Fruit fly (Drosophila melanogaster) whole organism, prepupa: ENCODE measurements around the gene Uxs.

Experiments
- Blimp-1 ChIP-seq: fragments of 200-800 bp; sonication (Bioruptor generic); optimal IDR thresholded peaks from 3 replicates; lab custom pipeline; 2017; ENCODE audit warnings: missing biosample characterization, missing genetic modification characterization, mild to moderate bottlenecking, moderate library complexity, missing genetic modification reagents
- CG10631 ChIP-seq: fragments of 200-800 bp; sonication (Bioruptor generic); optimal IDR thresholded peaks from 2 replicates; lab custom pipeline; 2016; ENCODE audit warnings: missing biosample characterization, missing genetic modification characterization
- CG10669 ChIP-seq: fragments of 200-800 bp; sonication (Bioruptor generic); optimal IDR thresholded peaks from 3 replicates; lab custom pipeline; 2018; ENCODE audit warnings: missing biosample characterization, mild to moderate bottlenecking, missing genetic modification characterization, moderate library complexity
- CG11294 ChIP-seq: fragments of 200-800 bp; sonication (Bioruptor generic); IDR thresholded peaks from 2 replicates; pipeline ENCODE4 v1.3.6; 2022; ENCODE audit warnings: missing biosample characterization, missing genetic modification characterization
- CG11762 ChIP-seq: fragments of 200-800 bp; sonication (Bioruptor generic); optimal IDR thresholded peaks from 3 replicates; lab custom pipeline; 2016; ENCODE audit warnings: missing biosample characterization, missing genetic modification characterization; ENCODE audit not compliant: insufficient read depth
- CG11902 ChIP-seq: fragments of 200-800 bp; sonication (Bioruptor generic); optimal IDR thresholded peaks from 3 replicates; lab custom pipeline; 2016; ENCODE audit warnings: missing biosample characterization, missing genetic modification characterization
- CG15336 ChIP-seq: fragments of 200-800 bp; sonication (Bioruptor generic); IDR thresholded peaks from 2 replicates; pipeline ENCODE4 v1.3.6; 2022; ENCODE audit warnings: missing biosample characterization, missing genetic modification characterization
- CG16779 ChIP-seq: fragments of 200-800 bp; sonication (Bioruptor generic); optimal IDR thresholded peaks from 3 replicates; lab custom pipeline; 2017; ENCODE audit warnings: missing biosample characterization, mild to moderate bottlenecking, missing genetic modification characterization
- CG3032 ChIP-seq: fragments of 200-800 bp; optimal IDR thresholded peaks from 2 replicates; lab custom pipeline; 2019; ENCODE audit warnings: missing biosample characterization, mild to moderate bottlenecking, missing genetic modification characterization, moderate library complexity
- CG31627 ChIP-seq: fragments of 200-800 bp; sonication (Bioruptor generic); optimal IDR thresholded peaks from 3 replicates; lab custom pipeline; 2016; ENCODE audit warnings: missing biosample characterization, missing genetic modification characterization
- CG32006 ChIP-seq: fragments of 200-800 bp; sonication (Bioruptor generic); optimal IDR thresholded peaks from 3 replicates; lab custom pipeline; 2017; ENCODE audit warnings: missing biosample characterization, mild to moderate bottlenecking, missing genetic modification characterization
- CG34406 ChIP-seq: fragments of 200-800 bp; sonication (Bioruptor generic); optimal IDR thresholded peaks from 3 replicates; lab custom pipeline; 2016; ENCODE audit warnings: missing biosample characterization, missing genetic modification characterization
- CG3919 ChIP-seq: fragments of 200-800 bp; sonication (Bioruptor generic); optimal IDR thresholded peaks from 3 replicates; lab custom pipeline; 2016; ENCODE audit warnings: missing biosample characterization, missing genetic modification characterization
- CG4318 ChIP-seq: fragments of 200-800 bp; sonication (Bioruptor generic); optimal IDR thresholded peaks from 3 replicates; lab custom pipeline; 2017; ENCODE audit warnings: missing biosample characterization, mild to moderate bottlenecking, missing genetic modification characterization
- CG6163 ChIP-seq: fragments of 200-800 bp; sonication (Bioruptor generic); IDR thresholded peaks from 3 replicates; pipeline ENCODE4 v1.3.6; 2022; ENCODE audit warnings: missing biosample characterization, missing genetic modification characterization
- CG6276 ChIP-seq: fragments of 200-800 bp; sonication (Bioruptor generic); optimal IDR thresholded peaks from 2 replicates; lab custom pipeline; 2017; ENCODE audit warnings: missing biosample characterization, mild to moderate bottlenecking, missing genetic modification characterization
- CG6792 ChIP-seq: fragments of 200-800 bp; sonication (Bioruptor generic); optimal IDR thresholded peaks from 3 replicates; lab custom pipeline; 2016; ENCODE audit warnings: missing biosample characterization, missing genetic modification characterization
- CG6808 ChIP-seq: fragments of 200-800 bp; sonication (Bioruptor generic); optimal IDR thresholded peaks from 3 replicates; lab custom pipeline; 2017; ENCODE audit warnings: missing biosample characterization, missing genetic modification characterization, mild to moderate bottlenecking, moderate library complexity, missing genetic modification reagents
- CG7368 ChIP-seq: fragments of 200-800 bp; sonication (Bioruptor generic); optimal IDR thresholded peaks from 3 replicates; lab custom pipeline; 2016; ENCODE audit warnings: missing biosample characterization, missing genetic modification characterization
- CG8119 ChIP-seq: fragments of 200-800 bp; sonication (Bioruptor generic); IDR thresholded peaks from 3 replicates; pipeline ENCODE4 v1.3.6; 2022; ENCODE audit warnings: missing biosample characterization, missing genetic modification characterization
- CG8632 ChIP-seq: fragments of 200-800 bp; sonication (Bioruptor generic); optimal IDR thresholded peaks from 3 replicates; lab custom pipeline; 2016; ENCODE audit warnings: missing biosample characterization, missing genetic modification characterization
- CG9139 ChIP-seq: fragments of 200-800 bp; sonication (Bioruptor generic); optimal IDR thresholded peaks from 3 replicates; lab custom pipeline; 2017; ENCODE audit warnings: missing biosample characterization, mild to moderate bottlenecking, missing genetic modification characterization
- Eip75B ChIP-seq: fragments of 200-800 bp; sonication (Bioruptor generic); optimal IDR thresholded peaks from 3 replicates; lab custom pipeline; 2016; ENCODE audit warnings: missing biosample characterization, missing genetic modification characterization
- Eip78C ChIP-seq: fragments of 200-800 bp; sonication (Bioruptor generic); peaks from one replicate; lab custom pipeline; 2016; ENCODE audit warnings: missing biosample characterization, missing genetic modification characterization
- Ets21C ChIP-seq: fragments of 200-800 bp; sonication (Bioruptor generic); optimal IDR thresholded peaks from 3 replicates; lab custom pipeline; 2016; ENCODE audit warnings: missing biosample characterization, missing genetic modification characterization
- Ets96B ChIP-seq: fragments of 200-800 bp; optimal IDR thresholded peaks from 2 replicates; lab custom pipeline; 2019; ENCODE audit warnings: missing biosample characterization, mild to moderate bottlenecking, missing genetic modification characterization, moderate library complexity
- Gug ChIP-seq: fragments of 200-800 bp; sonication (Bioruptor generic); IDR thresholded peaks from 2 replicates; pipeline ENCODE4 v1.3.6; 2022; ENCODE audit warnings: missing biosample characterization, missing genetic modification characterization
- Hr4 ChIP-seq: fragments of 200-800 bp; sonication (Bioruptor generic); optimal IDR thresholded peaks from 3 replicates; lab custom pipeline; 2016; ENCODE audit warnings: missing biosample characterization, missing genetic modification characterization
- Lpt ChIP-seq: fragments of 200-800 bp; sonication (Bioruptor generic); optimal IDR thresholded peaks from 3 replicates; lab custom pipeline; 2016; ENCODE audit warnings: missing biosample characterization, missing genetic modification characterization
- Met ChIP-seq: fragments of 200-800 bp; sonication (Bioruptor generic); optimal IDR thresholded peaks from 3 replicates; lab custom pipeline; 2016; ENCODE audit warnings: missing biosample characterization, missing genetic modification characterization
- OdsH ChIP-seq: fragments of 200-800 bp; sonication (Bioruptor generic); optimal IDR thresholded peaks from 3 replicates; lab custom pipeline; 2016; ENCODE audit warnings: missing biosample characterization, missing genetic modification characterization
- Smox ChIP-seq: fragments of 200-800 bp; sonication (Bioruptor generic); optimal IDR thresholded peaks from 3 replicates; lab custom pipeline; 2016; ENCODE audit warnings: missing biosample characterization, missing genetic modification characterization
- Sox102F ChIP-seq: fragments of 200-800 bp; sonication (Bioruptor generic); optimal IDR thresholded peaks from 2 replicates; lab custom pipeline; 2016; ENCODE audit warnings: missing biosample characterization, mild to moderate bottlenecking, missing genetic modification characterization
- Sox15 ChIP-seq: fragments of 200-800 bp; sonication (Bioruptor generic); optimal IDR thresholded peaks from 3 replicates; lab custom pipeline; 2016; ENCODE audit warnings: missing biosample characterization, missing genetic modification characterization
- achi ChIP-seq: fragments of 200-800 bp; sonication (Bioruptor generic); optimal IDR thresholded peaks from 3 replicates; lab custom pipeline; 2016; ENCODE audit warnings: missing biosample characterization, missing genetic modification characterization
- acj6 ChIP-seq: fragments of 200-800 bp; sonication (Bioruptor generic); optimal IDR thresholded peaks from 3 replicates; lab custom pipeline; 2016; ENCODE audit warnings: missing biosample characterization, missing genetic modification characterization
- cyc ChIP-seq: fragments of 200-800 bp; sonication (Bioruptor generic); optimal IDR thresholded peaks from 3 replicates; lab custom pipeline; 2016; ENCODE audit warnings: missing biosample characterization, missing genetic modification characterization
- eg ChIP-seq: fragments of 200-800 bp; sonication (Bioruptor generic); IDR thresholded peaks from 3 replicates; pipeline ENCODE4 v1.3.6; 2022; ENCODE audit warnings: missing biosample characterization, missing genetic modification characterization
- esn ChIP-seq: fragments of 200-800 bp; sonication (Bioruptor generic); optimal IDR thresholded peaks from 2 replicates; lab custom pipeline; 2016; ENCODE audit warnings: missing biosample characterization, mild to moderate bottlenecking, missing genetic modification characterization, moderate library complexity
- fkh ChIP-seq: fragments of 200-800 bp; sonication (Bioruptor generic); optimal IDR thresholded peaks from 3 replicates; lab custom pipeline; 2017; ENCODE audit warnings: missing biosample characterization, mild to moderate bottlenecking, missing genetic modification characterization, moderate library complexity
- lz ChIP-seq: fragments of 200-800 bp; sonication (Bioruptor generic); optimal IDR thresholded peaks from 3 replicates; lab custom pipeline; 2016; ENCODE audit warnings: missing biosample characterization, missing genetic modification characterization
- net ChIP-seq: fragments of 200-800 bp; sonication (Bioruptor generic); optimal IDR thresholded peaks from 3 replicates; lab custom pipeline; 2016; ENCODE audit warnings: missing biosample characterization, missing genetic modification characterization
- pdm3 ChIP-seq: fragments of 200-800 bp; sonication (Bioruptor generic); optimal IDR thresholded peaks from 3 replicates; lab custom pipeline; 2016; ENCODE audit warnings: missing biosample characterization, missing genetic modification characterization
- salr ChIP-seq, 2 experiments: fragments of 200-800 bp; sonication (Bioruptor generic); optimal IDR thresholded peaks; 3 replicates each; lab custom pipeline; 2016 to 2018; ENCODE audit warnings: missing biosample characterization in 2 of 2, missing genetic modification characterization in 2 of 2, mild to moderate bottlenecking in 1 of 2
- ss ChIP-seq, 2 experiments: fragments of 200-800 bp; sonication (Bioruptor generic); optimal IDR thresholded peaks; 2 replicates in 1 of 2; 3 replicates in 1 of 2; lab custom pipeline; 2017 to 2018; ENCODE audit warnings: mild to moderate bottlenecking in 2 of 2, missing biosample characterization in 2 of 2, missing genetic modification characterization in 2 of 2, moderate library complexity in 1 of 2
- svp ChIP-seq: fragments of 200-800 bp; sonication (Bioruptor generic); peaks from one replicate; lab custom pipeline; 2016; ENCODE audit warnings: missing biosample characterization, missing genetic modification characterization
- topi ChIP-seq: fragments of 200-800 bp; sonication (Bioruptor generic); optimal IDR thresholded peaks from 3 replicates; lab custom pipeline; 2016; ENCODE audit warnings: missing biosample characterization, missing genetic modification characterization
- vri ChIP-seq: fragments of 200-800 bp; sonication (Bioruptor generic); optimal IDR thresholded peaks from 3 replicates; lab custom pipeline; 2016; ENCODE audit warnings: missing biosample characterization, mild to moderate bottlenecking, missing genetic modification characterization

The Uxs gene

dm6 chr3L:8155324-8155723, 25.4 kb upstream of the Uxs start:
- TF ChIP-seq CG6276 (GFP tag; lab: Kevin White, UChicago) = no peak

dm6 chr3L:8156199-8156598, 24.5 kb upstream of the Uxs start:
- TF ChIP-seq Blimp-1 (no peak), CG9139 (GFP tag; lab: Kevin White, UChicago) (no peak), CG10669 (GFP tag; lab: Kevin White, UChicago) (peak; percentile 16), CG3032 (tag; lab: Kevin White, UChicago) (peak; percentile 34), eg (GFP tag; lab: Robert Waterston, UW) (peak; percentile 44; the same call in 1 of the 3 replicates), Met (GFP tag; lab: Kevin White, UChicago) (peak; percentile 29), Ets96B (tag; lab: Kevin White, UChicago) (peak; percentile 1), net (GFP tag; lab: Kevin White, UChicago) (peak; percentile 15), Eip78C (GFP tag; lab: Kevin White, UChicago) (peak; percentile 78), CG15336 (GFP tag; lab: Robert Waterston, UW) (peak; percentile 41; the same call in 1 of the 2 replicates), svp (GFP tag; lab: Kevin White, UChicago) (peak; percentile 75), CG8119 (GFP tag; lab: Robert Waterston, UW) (no peak), CG3919 (GFP tag; lab: Kevin White, UChicago) (peak; percentile 42), Hr4 (peak; percentile 15), ss (GFP tag; optimal IDR thresholded peaks at IDR 0.05; lab: Kevin White, UChicago) (peak in 1 of 2 experiments; percentile 22), vri (GFP tag; lab: Kevin White, UChicago) (no peak), cyc (GFP tag; lab: Kevin White, UChicago) (peak; percentile 11), CG8632 (GFP tag; lab: Kevin White, UChicago) (peak; percentile 29), CG6163 (peak; percentile 68), lz (GFP tag; lab: Kevin White, UChicago) (peak; percentile 23), CG34406 (GFP tag; lab: Kevin White, UChicago) (peak; percentile 45), CG31627 (no peak), pdm3 (GFP tag; lab: Kevin White, UChicago) (peak; percentile 31), topi (GFP tag; lab: Kevin White, UChicago) (peak; percentile 22), CG6808 (GFP tag; lab: Kevin White, UChicago) (no peak), esn (GFP tag; lab: Kevin White, UChicago) (peak; percentile 21), achi (GFP tag; lab: Kevin White, UChicago) (no peak), Sox15 (GFP tag; lab: Kevin White, UChicago) (no peak), acj6 (GFP tag; lab: Kevin White, UChicago) (peak; percentile 28), CG6792 (GFP tag; lab: Kevin White, UChicago) (no peak), Sox102F (GFP tag; lab: Kevin White, UChicago) (no peak), CG6276 (GFP tag; lab: Kevin White, UChicago) (peak; percentile 36), Smox (GFP tag; lab: Kevin White, UChicago) (peak; percentile 12), Eip75B (no peak), OdsH (GFP tag; lab: Kevin White, UChicago) (peak; percentile 17), CG32006 (GFP tag; lab: Kevin White, UChicago) (peak; percentile 22), Ets21C (GFP tag; lab: Kevin White, UChicago) (no peak)
- TF ChIP-seq, all 60 proteins: peak for 25

dm6 chr3L:8157079-8157478, 23.6 kb upstream of the Uxs start:
- TF ChIP-seq CG16779 (tag; lab: Kevin White, UChicago) (no peak), fkh (no peak), CG6163 (peak; percentile 48; the same call in 1 of the 3 replicates), topi (GFP tag; lab: Kevin White, UChicago) (peak; percentile 72), achi (GFP tag; lab: Kevin White, UChicago) (peak; percentile 41), CG11294 (GFP tag; lab: Robert Waterston, UW) (no peak), Gug (GFP tag; lab: Robert Waterston, UW) (no peak), CG11902 (GFP tag; lab: Kevin White, UChicago) (peak; percentile 41), CG3032 (tag; lab: Kevin White, UChicago) (peak; percentile 38), CG4318 (no peak), CG7368 (GFP tag; lab: Kevin White, UChicago) (no peak), Met (GFP tag; lab: Kevin White, UChicago) (peak; percentile 66), Lpt (GFP tag; lab: Kevin White, UChicago) (no peak), acj6 (GFP tag; lab: Kevin White, UChicago) (peak; percentile 45), vri (GFP tag; lab: Kevin White, UChicago) (peak; percentile 24), Ets96B (tag; lab: Kevin White, UChicago) (peak; percentile 30), CG11762 (peak; percentile 41), Eip78C (GFP tag; lab: Kevin White, UChicago) (peak; percentile 95), CG10631 (GFP tag; lab: Kevin White, UChicago) (peak; percentile 53), CG8632 (GFP tag; lab: Kevin White, UChicago) (peak; percentile 62), salr (GFP tag; optimal IDR thresholded peaks at IDR 0.05; lab: Kevin White, UChicago) (no peak)
